Fruit fly (Drosophila melanogaster) whole organism, embryonic: ENCODE results near the gene CG17154.
A peak's percentile ranks its signal among the peaks of the same experiment; 100 is the strongest.

Experiments
- Aef1 ChIP-seq: fragments of 200-800 bp; sonication (Bioruptor generic); IDR thresholded peaks from 3 replicates; pipeline ENCODE4 v1.3.6; 2022; ENCODE audit warnings: missing biosample characterization, missing genetic modification characterization
- CG10959 ChIP-seq: fragments of 200-800 bp; sonication (Bioruptor generic); IDR thresholded peaks from 2 replicates; pipeline ENCODE4 v1.3.6; 2022; ENCODE audit warnings: missing biosample characterization, missing genetic modification characterization
- CG11560 ChIP-seq: fragments of 200-800 bp; sonication (Bioruptor generic); IDR thresholded peaks from 3 replicates; pipeline ENCODE4 v1.3.6; 2022; ENCODE audit warnings: missing biosample characterization, missing genetic modification characterization
- CG12155 ChIP-seq: fragments of 200-800 bp; sonication (Bioruptor generic); optimal IDR thresholded peaks from 3 replicates; lab custom pipeline; 2016; ENCODE audit warnings: missing biosample characterization, missing genetic modification characterization
- CG13894 ChIP-seq: fragments of 200-800 bp; sonication (Bioruptor generic); optimal IDR thresholded peaks from 3 replicates; lab custom pipeline; 2018; ENCODE audit warnings: missing biosample characterization, mild to moderate bottlenecking, missing genetic modification characterization, moderate library complexity
- CG14014 ChIP-seq: fragments of 200-800 bp; sonication (Bioruptor generic); IDR thresholded peaks from 2 replicates; pipeline ENCODE4 v1.3.6; 2022; ENCODE audit warnings: missing biosample characterization, missing genetic modification characterization
- CG1529 ChIP-seq: fragments of 200-800 bp; sonication (Bioruptor generic); optimal IDR thresholded peaks from 3 replicates; lab custom pipeline; 2018; ENCODE audit warnings: missing biosample characterization, missing genetic modification characterization
- CG17912 ChIP-seq: fragments of 200-800 bp; sonication (Bioruptor generic); optimal IDR thresholded peaks from 2 replicates; lab custom pipeline; 2018; ENCODE audit warnings: missing biosample characterization, mild to moderate bottlenecking, missing genetic modification characterization
- CG1832 ChIP-seq: fragments of 200-800 bp; sonication (Bioruptor generic); optimal IDR thresholded peaks from 2 replicates; lab custom pipeline; 2017; ENCODE audit warnings: missing biosample characterization, mild to moderate bottlenecking, missing genetic modification characterization, inconsistent platforms
- CG30020 ChIP-seq: fragments of 200-800 bp; optimal IDR thresholded peaks from 2 replicates; lab custom pipeline; 2019; ENCODE audit warnings: missing biosample characterization, mild to moderate bottlenecking, missing genetic modification characterization, moderate library complexity
- CG31224 ChIP-seq: fragments of 200-800 bp; sonication (Bioruptor generic); IDR thresholded peaks from 2 replicates; pipeline ENCODE4 v1.3.6; 2022; ENCODE audit warnings: missing biosample characterization, missing genetic modification characterization
- CG31441 ChIP-seq: fragments of 200-800 bp; sonication (Bioruptor generic); IDR thresholded peaks from 2 replicates; pipeline ENCODE4 v1.3.6; 2022; ENCODE audit warnings: missing biosample characterization, missing genetic modification characterization
- CG3163 ChIP-seq: fragments of 200-800 bp; sonication (Bioruptor generic); optimal IDR thresholded peaks from 3 replicates; lab custom pipeline; 2016; ENCODE audit warnings: missing biosample characterization, missing genetic modification characterization
- CG43689 ChIP-seq: fragments of 200-800 bp; sonication (Bioruptor generic); IDR thresholded peaks from 2 replicates; pipeline ENCODE4 v1.3.6; 2022; ENCODE audit warnings: missing biosample characterization, missing genetic modification characterization
- CG6175 ChIP-seq: fragments of 200-800 bp; sonication (Bioruptor generic); IDR thresholded peaks from 3 replicates; pipeline ENCODE4 v1.3.6; 2022; ENCODE audit warnings: missing biosample characterization, missing genetic modification characterization
- CG6765 ChIP-seq: fragments of 200-800 bp; sonication (Bioruptor generic); optimal IDR thresholded peaks from 3 replicates; lab custom pipeline; 2017; ENCODE audit warnings: missing biosample characterization, mild to moderate bottlenecking, missing genetic modification characterization
- CG6813 ChIP-seq: fragments of 200-800 bp; sonication (Bioruptor generic); optimal IDR thresholded peaks from 2 replicates; lab custom pipeline; 2017; ENCODE audit warnings: missing biosample characterization, missing genetic modification characterization, mild to moderate bottlenecking, moderate library complexity, missing genetic modification reagents
- D19B ChIP-seq: fragments of 200-800 bp; sonication (Bioruptor generic); optimal IDR thresholded peaks from 2 replicates; lab custom pipeline; 2017; ENCODE audit warnings: missing biosample characterization, mild to moderate bottlenecking, missing genetic modification characterization
- Dp ChIP-seq: fragments of 200-800 bp; sonication (Bioruptor generic); optimal IDR thresholded peaks from 2 replicates; lab custom pipeline; 2018; ENCODE audit warnings: missing biosample characterization, mild to moderate bottlenecking, missing genetic modification characterization, moderate library complexity
- Dref ChIP-seq: fragments of 200-800 bp; sonication (Bioruptor generic); IDR thresholded peaks from 2 replicates; pipeline ENCODE4 v1.3.6; 2022; ENCODE audit warnings: missing biosample characterization, missing genetic modification characterization
- ERR ChIP-seq: fragments of 200-800 bp; sonication (Bioruptor generic); optimal IDR thresholded peaks from 2 replicates; lab custom pipeline; 2016; ENCODE audit warnings: missing biosample characterization, missing genetic modification characterization
- Hr51 ChIP-seq, 2 experiments: fragments of 200-800 bp; sonication (Bioruptor generic); optimal IDR thresholded peaks; 2 replicates in 1 of 2; 3 replicates in 1 of 2; lab custom pipeline; 2016 to 2018; ENCODE audit warnings: missing biosample characterization in 2 of 2, missing genetic modification characterization in 2 of 2, mild to moderate bottlenecking in 1 of 2, moderate library complexity in 1 of 2
- MTF-1 ChIP-seq: fragments of 200-800 bp; sonication (Bioruptor generic); optimal IDR thresholded peaks from 2 replicates; lab custom pipeline; 2018; ENCODE audit warnings: missing biosample characterization, mild to moderate bottlenecking, missing genetic modification characterization, borderline replicate concordance
- Mad ChIP-seq: fragments of 200-800 bp; sonication (Bioruptor generic); optimal IDR thresholded peaks from 2 replicates; lab custom pipeline; 2016; ENCODE audit warnings: missing biosample characterization, missing genetic modification characterization
- Nf-YB ChIP-seq: fragments of 200-800 bp; sonication (Bioruptor generic); optimal IDR thresholded peaks from 3 replicates; lab custom pipeline; 2019; ENCODE audit warnings: missing biosample characterization, mild to moderate bottlenecking, missing genetic modification characterization, moderate library complexity
- Nf-YC ChIP-seq: fragments of 200-800 bp; optimal IDR thresholded peaks from 3 replicates; lab custom pipeline; 2019; ENCODE audit warnings: missing biosample characterization, mild to moderate bottlenecking, missing genetic modification characterization, moderate library complexity
- Sox100B ChIP-seq: fragments of 200-800 bp; sonication (Bioruptor generic); optimal IDR thresholded peaks from 3 replicates; lab custom pipeline; 2018; ENCODE audit warnings: missing biosample characterization, mild to moderate bottlenecking, missing genetic modification characterization
- bigmax ChIP-seq: fragments of 200-800 bp; sonication (Bioruptor generic); optimal IDR thresholded peaks from 2 replicates; lab custom pipeline; 2018; ENCODE audit warnings: missing biosample characterization, mild to moderate bottlenecking, missing genetic modification characterization
- da ChIP-seq: fragments of 200-800 bp; sonication (Bioruptor generic); optimal IDR thresholded peaks from 2 replicates; lab custom pipeline; 2016; ENCODE audit warnings: missing biosample characterization, missing genetic modification characterization
- emc ChIP-seq: fragments of 200-800 bp; sonication (Bioruptor generic); optimal IDR thresholded peaks from 2 replicates; lab custom pipeline; 2016; ENCODE audit warnings: missing biosample characterization, missing genetic modification characterization
- fd102C ChIP-seq: fragments of 200-800 bp; sonication (Bioruptor generic); optimal IDR thresholded peaks from 2 replicates; lab custom pipeline; 2018; ENCODE audit warnings: missing biosample characterization, mild to moderate bottlenecking, missing genetic modification characterization, moderate library complexity
- fd3F ChIP-seq: fragments of 200-800 bp; sonication (Bioruptor generic); optimal IDR thresholded peaks from 2 replicates; lab custom pipeline; 2018; ENCODE audit warnings: missing biosample characterization, mild to moderate bottlenecking, missing genetic modification characterization, moderate library complexity
- ftz-f1 ChIP-seq: fragments of 200-800 bp; sonication (Bioruptor generic); optimal IDR thresholded peaks from 2 replicates; lab custom pipeline; 2016; ENCODE audit warnings: missing biosample characterization, missing genetic modification characterization
- gem ChIP-seq: fragments of 200-800 bp; sonication (Bioruptor generic); optimal IDR thresholded peaks from 2 replicates; lab custom pipeline; 2019; ENCODE audit warnings: missing biosample characterization, mild to moderate bottlenecking, missing genetic modification characterization, moderate library complexity
- gt ChIP-seq: fragments of 200-800 bp; sonication (Bioruptor generic); IDR thresholded peaks from 2 replicates; pipeline ENCODE4 v1.3.6; 2022; ENCODE audit warnings: missing biosample characterization, missing genetic modification characterization
- luna ChIP-seq: fragments of 200-800 bp; sonication (Bioruptor generic); optimal IDR thresholded peaks from 2 replicates; lab custom pipeline; 2016; ENCODE audit warnings: missing biosample characterization, missing genetic modification characterization
- nau ChIP-seq: fragments of 200-800 bp; sonication (Bioruptor generic); optimal IDR thresholded peaks from 3 replicates; lab custom pipeline; 2017; ENCODE audit warnings: missing biosample characterization, mild to moderate bottlenecking, missing genetic modification characterization, missing genetic modification reagents
- nmo ChIP-seq: fragments of 200-800 bp; sonication (Bioruptor generic); optimal IDR thresholded peaks from 2 replicates; lab custom pipeline; 2018; ENCODE audit warnings: missing biosample characterization, mild to moderate bottlenecking, missing genetic modification characterization, moderate library complexity
- otp ChIP-seq: fragments of 200-800 bp; sonication (Bioruptor generic); IDR thresholded peaks from 3 replicates; pipeline ENCODE4, ENCODE4 v1.3.6; 2022; ENCODE audit warnings: missing biosample characterization, missing genetic modification characterization
- pnt ChIP-seq: fragments of 200-800 bp; sonication (Bioruptor generic); optimal IDR thresholded peaks from 3 replicates; lab custom pipeline; 2016; ENCODE audit warnings: missing biosample characterization, missing genetic modification characterization
- ro ChIP-seq: fragments of 200-800 bp; sonication (Bioruptor generic); IDR thresholded peaks from 2 replicates; pipeline ENCODE4 v1.3.6; 2022; ENCODE audit warnings: missing biosample characterization, missing genetic modification characterization
- row ChIP-seq: fragments of 200-800 bp; sonication (Bioruptor generic); IDR thresholded peaks from 3 replicates; pipeline ENCODE4 v1.3.6; 2022; ENCODE audit warnings: missing biosample characterization, missing genetic modification characterization
- sens-2 ChIP-seq: fragments of 200-800 bp; sonication (Bioruptor generic); IDR thresholded peaks from 2 replicates; pipeline ENCODE4 v1.3.6; 2022; ENCODE audit warnings: missing biosample characterization, missing genetic modification characterization
- sim ChIP-seq: fragments of 200-800 bp; sonication (Bioruptor generic); IDR thresholded peaks from 2 replicates; pipeline ENCODE4 v1.3.6; 2022; ENCODE audit warnings: missing biosample characterization, missing genetic modification characterization
- sima ChIP-seq: fragments of 200-800 bp; sonication (Bioruptor generic); optimal IDR thresholded peaks from 2 replicates; lab custom pipeline; 2016; ENCODE audit warnings: missing biosample characterization, missing genetic modification characterization
- sisA ChIP-seq: fragments of 200-800 bp; sonication (Bioruptor generic); IDR thresholded peaks from 2 replicates; pipeline ENCODE4 v1.3.6; 2022; ENCODE audit warnings: missing biosample characterization, missing genetic modification characterization
- stc ChIP-seq: fragments of 200-800 bp; sonication (Bioruptor generic); IDR thresholded peaks from 2 replicates; pipeline ENCODE4 v1.3.6; 2022; ENCODE audit warnings: missing biosample characterization, missing genetic modification characterization
- tll ChIP-seq, 2 experiments: fragments of 200-800 bp in 1 of 2; fragments of >200 bp in 1 of 2; sonication (Bioruptor generic) in 1 of 2; optimal IDR thresholded peaks; 2 replicates each; lab custom pipeline; 2017 to 2019; ENCODE audit warnings: missing biosample characterization in 2 of 2, missing genetic modification characterization in 2 of 2, mild to moderate bottlenecking in 1 of 2, moderate library complexity in 1 of 2
- usp ChIP-seq: fragments of >200 bp; optimal IDR thresholded peaks from 2 replicates; lab custom pipeline; 2017; ENCODE audit warnings: missing biosample characterization, missing genetic modification characterization

Gene CG17154

DNA sequence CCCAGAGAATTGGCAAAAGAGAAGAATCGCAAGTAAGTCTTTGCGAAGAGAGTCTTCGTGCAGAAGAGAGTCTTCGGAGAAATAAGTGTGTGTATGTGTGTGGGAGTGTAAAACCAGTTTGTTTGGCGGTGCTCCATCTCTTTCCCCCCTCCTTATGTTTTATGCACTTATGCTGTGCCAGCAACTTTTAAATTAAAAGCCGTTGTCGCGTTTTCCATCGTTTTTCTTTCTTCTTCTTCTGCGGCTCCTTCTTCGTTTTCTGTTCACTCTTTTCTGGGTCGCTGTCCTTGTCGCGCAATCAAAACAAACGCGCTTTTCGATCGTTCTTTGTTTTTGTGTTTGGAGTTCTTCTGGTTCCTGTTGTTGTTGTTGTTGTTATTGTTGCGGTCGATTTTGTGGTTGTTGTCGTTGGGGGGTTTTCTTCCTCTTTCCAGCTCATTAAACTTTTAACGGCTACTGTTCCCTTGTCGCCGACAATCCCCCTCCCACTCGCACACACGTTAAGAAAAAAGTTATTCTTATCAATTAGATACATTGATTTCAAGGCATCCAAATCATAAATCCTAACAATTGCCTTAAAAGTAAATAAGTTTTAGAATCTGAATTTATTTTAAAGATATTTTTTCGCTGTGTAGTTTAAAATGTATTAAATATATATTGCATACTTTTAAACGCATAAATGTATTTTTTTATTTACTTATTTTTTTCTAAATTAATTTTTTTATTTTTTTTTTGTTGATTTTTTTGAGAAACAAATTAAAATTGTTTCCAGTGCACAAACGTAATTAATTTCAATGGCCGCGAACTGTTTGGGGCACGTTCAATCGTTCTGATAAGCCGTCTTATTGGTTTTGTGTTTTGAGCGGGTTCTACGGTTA, 22.9 kb downstream of the CG17154 start (continued):
- TF ChIP-seq sisA (GFP tag; lab: Robert Waterston, UW) (no peak; the same call in none of the 2 replicates), CG14014 (peak; percentile 68), fd102C (no peak), CG11560 (tag; lab: Robert Waterston, UW) (no peak; the same call in 2 of the 3 replicates), otp (GFP tag; lab: Robert Waterston, UW) (no peak), Dp (no peak), bigmax (GFP tag; lab: Kevin White, UChicago) (no peak), gt (GFP tag; lab: Robert Waterston, UW) (no peak), Hr51 (GFP tag; optimal IDR thresholded peaks at IDR 0.05; lab: Kevin White, UChicago) (peak; percentile 30 to 91), sim (GFP tag; lab: Robert Waterston, UW) (peak; percentile 51; the same call in 1 of the 2 replicates), MTF-1 (GFP tag; lab: Kevin White, UChicago) (peak; percentile 27), CG13894 (tag; lab: Kevin White, UChicago) (no peak), CG10959 (no peak), gem (tag; lab: Kevin White, UChicago) (peak; percentile 94), CG31441 (peak; percentile 96), CG6765 (peak; percentile 24), CG43689 (GFP tag; lab: Robert Waterston, UW) (no peak), Nf-YC (tag; lab: Kevin White, UChicago) (peak; percentile 67), D19B (GFP tag; lab: Kevin White, UChicago) (no peak), da (GFP tag; lab: Kevin White, UChicago) (no peak), nmo (GFP tag; lab: Kevin White, UChicago) (peak; percentile 96), CG3163 (GFP tag; lab: Kevin White, UChicago) (peak; percentile 74), tll (GFP tag; optimal IDR thresholded peaks at IDR 0.05; lab: Kevin White, UChicago) (no peak), Aef1 (peak; percentile 55), emc (GFP tag; lab: Kevin White, UChicago) (no peak), sima (no peak), CG30020 (tag; lab: Kevin White, UChicago) (peak; percentile 77), Nf-YB (GFP tag; lab: Kevin White, UChicago) (peak; percentile 82), CG17912 (GFP tag; lab: Kevin White, UChicago) (no peak), ERR (GFP tag; lab: Kevin White, UChicago) (no peak), luna (no peak), CG31224 (no peak), ro (GFP tag; lab: Robert Waterston, UW) (peak; percentile 56; the same call in 1 of the 2 replicates), usp (GFP tag; lab: Kevin White, UChicago) (no peak), CG6813 (GFP tag; lab: Kevin White, UChicago) (peak; percentile 54), ftz-f1 (GFP tag; lab: Kevin White, UChicago) (no peak), sens-2 (no peak), stc (GFP tag; lab: Robert Waterston, UW) (peak; percentile 70), CG1529 (GFP tag; lab: Kevin White, UChicago) (peak; percentile 11), fd3F (GFP tag; lab: Kevin White, UChicago) (peak; percentile 81), Mad (GFP tag; lab: Kevin White, UChicago) (no peak), CG12155 (GFP tag; lab: Kevin White, UChicago) (peak; percentile 44), row (GFP tag; lab: Robert Waterston, UW) (peak; percentile 77), CG6175 (GFP tag; lab: Robert Waterston, UW) (no peak), pnt (GFP tag; lab: Kevin White, UChicago) (no peak), Sox100B (peak; percentile 90), nau (no peak), Dref (no peak), CG1832 (GFP tag; lab: Kevin White, UChicago) (peak; percentile 16)
